Fruit fly (Drosophila melanogaster) whole organism, wandering third instar larva: ENCODE measurements around the gene CG2224.

Experiments used
- Abd-B ChIP-seq: fragments of >200 bp; optimal IDR thresholded peaks from 2 replicates; lab custom pipeline; 2017; ENCODE audit warnings: missing biosample characterization, missing genetic modification characterization
- CG32264 ChIP-seq: fragments of 200-800 bp; sonication (Bioruptor generic); optimal IDR thresholded peaks from 2 replicates; lab custom pipeline; 2016; ENCODE audit warnings: missing biosample characterization, missing genetic modification characterization
- CG9705 ChIP-seq: fragments of 200-800 bp; sonication (Bioruptor generic); optimal IDR thresholded peaks from 2 replicates; lab custom pipeline; 2018; ENCODE audit warnings: missing biosample characterization, mild to moderate bottlenecking, missing genetic modification characterization
- Dfd ChIP-seq: fragments of >200 bp; optimal IDR thresholded peaks from 2 replicates; lab custom pipeline; 2017; ENCODE audit warnings: missing biosample characterization, missing genetic modification characterization
- Dif ChIP-seq: fragments of 200-275, 200-300 bp; sonication (Bioruptor generic); optimal IDR thresholded peaks from 2 replicates; lab custom pipeline; 2018; ENCODE audit warnings: missing biosample characterization, missing genetic modification characterization; ENCODE audit not compliant: partially characterized antibody
- GATAd ChIP-seq: sonication (Bioruptor generic); optimal IDR thresholded peaks from 2 replicates; lab custom pipeline; 2016; ENCODE audit warnings: missing biosample characterization, missing genetic modification characterization
- HLH106 ChIP-seq: fragments of 200-800 bp; optimal IDR thresholded peaks from 3 replicates; lab custom pipeline; 2019; ENCODE audit warnings: missing biosample characterization, mild to moderate bottlenecking, missing genetic modification characterization, moderate library complexity
- Hnf4 ChIP-seq: fragments of 200-800 bp; sonication (Bioruptor generic); optimal IDR thresholded peaks from 2 replicates; lab custom pipeline; 2016; ENCODE audit warnings: missing biosample characterization, mild to moderate bottlenecking, missing genetic modification characterization
- Hr78 ChIP-seq: fragments of >200 bp; optimal IDR thresholded peaks from 2 replicates; lab custom pipeline; 2017; ENCODE audit warnings: missing biosample characterization, missing genetic modification characterization
- Hr83 ChIP-seq: fragments of 200-300 bp; sonication (Bioruptor generic); optimal IDR thresholded peaks from 2 replicates; lab custom pipeline; 2016; ENCODE audit warnings: missing biosample characterization, mild to moderate bottlenecking, missing genetic modification characterization, moderate library complexity; ENCODE audit not compliant: poor library complexity, severe bottlenecking
- Jra ChIP-seq: sonication (Bioruptor generic); optimal IDR thresholded peaks from 2 replicates; lab custom pipeline; 2016; ENCODE audit warnings: missing biosample characterization, missing genetic modification characterization
- Mio ChIP-seq: sonication (Bioruptor generic); optimal IDR thresholded peaks from 2 replicates; lab custom pipeline; 2016; ENCODE audit warnings: missing biosample characterization, missing genetic modification characterization
- Myc ChIP-seq: fragments of >200 bp; optimal IDR thresholded peaks from 2 replicates; lab custom pipeline; 2017
- N ChIP-seq: fragments of >200 bp; optimal IDR thresholded peaks from 2 replicates; lab custom pipeline; 2018; ENCODE audit warnings: missing biosample characterization, missing external identifiers, missing genetic modification characterization
- OdsH ChIP-seq: fragments of 200-800 bp; sonication (Bioruptor generic); optimal IDR thresholded peaks from 2 replicates; lab custom pipeline; 2016; ENCODE audit warnings: missing biosample characterization, mild to moderate bottlenecking, missing genetic modification characterization
- Rel ChIP-seq, 2 experiments: fragments of 200-800 bp; sonication (Bioruptor generic) in 1 of 2; optimal IDR thresholded peaks; 2 replicates in 1 of 2; 3 replicates in 1 of 2; lab custom pipeline; 2016 to 2019; ENCODE audit warnings: mild to moderate bottlenecking in 2 of 2, missing biosample characterization in 2 of 2, missing genetic modification characterization in 2 of 2, moderate library complexity in 1 of 2
- Sp1 ChIP-seq: fragments of 200-800 bp; sonication (Bioruptor generic); optimal IDR thresholded peaks from 3 replicates; lab custom pipeline; 2019; ENCODE audit warnings: missing biosample characterization, mild to moderate bottlenecking, missing genetic modification characterization, moderate library complexity
- Vsx2 ChIP-seq: fragments of 200-300, 225-300 bp; sonication (Bioruptor generic); optimal IDR thresholded peaks from 2 replicates; lab custom pipeline; 2018; ENCODE audit warnings: missing biosample characterization, missing genetic modification characterization; ENCODE audit not compliant: partially characterized antibody
- brk ChIP-seq: fragments of 200-800 bp; sonication (Bioruptor generic); optimal IDR thresholded peaks from 2 replicates; lab custom pipeline; 2016; ENCODE audit warnings: missing biosample characterization, mild to moderate bottlenecking, missing genetic modification characterization
- dl ChIP-seq, 2 experiments: fragments of 175-275, 200-275 bp in 1 of 2; fragments of 200-275 bp in 1 of 2; sonication (Bioruptor generic); optimal IDR thresholded peaks; lab custom pipeline; 2018; ENCODE audit warnings: mild to moderate bottlenecking in 2 of 2, missing biosample characterization in 2 of 2, missing genetic modification characterization in 2 of 2, moderate library complexity in 2 of 2; ENCODE audit not compliant: partially characterized antibody in 2 of 2, insufficient read depth in 1 of 2
- dmrt93B ChIP-seq: fragments of 200-800 bp; sonication (Bioruptor generic); optimal IDR thresholded peaks from 2 replicates; lab custom pipeline; 2018; ENCODE audit warnings: missing biosample characterization, mild to moderate bottlenecking, missing genetic modification characterization
- dsf ChIP-seq: sonication (Bioruptor generic); optimal IDR thresholded peaks from 2 replicates; lab custom pipeline; 2016; ENCODE audit warnings: missing biosample characterization, missing genetic modification characterization, borderline replicate concordance
- ey ChIP-seq: fragments of 200-800 bp; sonication (Bioruptor generic); optimal IDR thresholded peaks from 2 replicates; lab custom pipeline; 2016; ENCODE audit warnings: missing biosample characterization, missing genetic modification characterization
- foxo ChIP-seq, 2 experiments: fragments of 200-800 bp; sonication (Bioruptor generic); optimal IDR thresholded peaks; 2 replicates in 1 of 2; 3 replicates in 1 of 2; lab custom pipeline; 2016 to 2017; ENCODE audit warnings: missing biosample characterization in 2 of 2, missing genetic modification characterization in 2 of 2
- fru ChIP-seq: fragments of 200-800 bp; sonication (Bioruptor generic); optimal IDR thresholded peaks from 3 replicates; lab custom pipeline; 2016; ENCODE audit warnings: missing biosample characterization, mild to moderate bottlenecking, missing genetic modification characterization
- h ChIP-seq: fragments of 200-800 bp; sonication (Bioruptor generic); optimal IDR thresholded peaks from 3 replicates; lab custom pipeline; 2016; ENCODE audit warnings: missing biosample characterization, mild to moderate bottlenecking, missing genetic modification characterization
- jim ChIP-seq: fragments of 175-275, 200-325 bp; sonication (Bioruptor generic); optimal IDR thresholded peaks from 2 replicates; lab custom pipeline; 2016; ENCODE audit warnings: missing biosample characterization, mild to moderate bottlenecking, missing genetic modification characterization
- lola ChIP-seq: fragments of >200 bp; optimal IDR thresholded peaks from 2 replicates; lab custom pipeline; 2017; ENCODE audit warnings: missing biosample characterization, missing genetic modification characterization
- pan ChIP-seq: fragments of >200 bp; optimal IDR thresholded peaks from 2 replicates; lab custom pipeline; 2017
- psq ChIP-seq: fragments of 200-800 bp; sonication (Bioruptor generic); optimal IDR thresholded peaks from 3 replicates; lab custom pipeline; 2017; ENCODE audit warnings: missing biosample characterization, mild to moderate bottlenecking, missing genetic modification characterization, moderate library complexity
- rgr ChIP-seq: fragments of 200-800 bp; sonication (Bioruptor generic); optimal IDR thresholded peaks from 3 replicates; lab custom pipeline; 2016; ENCODE audit warnings: missing biosample characterization, mild to moderate bottlenecking, missing genetic modification characterization
- sage ChIP-seq: fragments of 200-800 bp; sonication (Bioruptor generic); optimal IDR thresholded peaks from 2 replicates; lab custom pipeline; 2016; ENCODE audit warnings: missing biosample characterization, mild to moderate bottlenecking, missing genetic modification characterization
- sv ChIP-seq: fragments of 200-800 bp; sonication (Bioruptor generic); optimal IDR thresholded peaks from 3 replicates; lab custom pipeline; 2016; ENCODE audit warnings: missing biosample characterization, missing genetic modification characterization
- tai ChIP-seq: sonication (Bioruptor generic); optimal IDR thresholded peaks from 2 replicates; lab custom pipeline; 2016; ENCODE audit warnings: missing biosample characterization, missing genetic modification characterization
- usp ChIP-seq: fragments of >200 bp; optimal IDR thresholded peaks from 2 replicates; lab custom pipeline; 2017; ENCODE audit warnings: missing biosample characterization, missing genetic modification characterization
- woc ChIP-seq: sonication (Bioruptor generic); optimal IDR thresholded peaks from 2 replicates; lab custom pipeline; 2016; ENCODE audit warnings: missing biosample characterization, mild to moderate bottlenecking, missing genetic modification characterization

The CG2224 gene

DNA sequence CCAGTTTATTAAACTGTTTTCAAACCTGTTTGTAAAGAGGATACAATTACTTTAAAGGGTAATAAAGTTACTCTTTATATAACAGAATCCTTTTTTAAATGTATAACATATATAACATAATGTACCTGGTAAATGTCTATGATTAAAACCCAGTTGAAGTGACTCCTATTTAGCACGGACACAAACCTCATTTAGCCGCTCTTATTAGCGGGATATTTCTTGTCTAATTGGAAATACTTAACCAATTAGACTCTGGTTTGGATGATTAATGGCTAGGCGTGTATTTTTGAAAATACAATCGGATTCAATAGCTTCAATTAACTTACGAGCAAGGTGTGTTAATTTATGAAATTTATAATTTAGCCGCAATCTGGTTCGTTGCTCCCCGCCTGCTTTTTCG is 8.0 kb upstream of the CG2224 start:
- TF ChIP-seq dl (GFP tag; optimal IDR thresholded peaks at IDR 0.05; lab: Kevin White, UChicago; ENCODE audit: insufficient read depth in 1 of 2, partially characterized antibody in 2 of 2) (no peak), jim (GFP tag; lab: Kevin White, UChicago) (no peak), CG32264 (GFP tag; lab: Kevin White, UChicago) (no peak), Myc (lab: Kevin White, UChicago) (peak; percentile 39), Abd-B (GFP tag; lab: Kevin White, UChicago) (no peak), psq (GFP tag; lab: Kevin White, UChicago) (no peak), Vsx2 (GFP tag; lab: Kevin White, UChicago) (peak; percentile 49), woc (GFP tag; lab: Kevin White, UChicago) (no peak), tai (GFP tag; lab: Kevin White, UChicago) (no peak), lola (GFP tag; lab: Kevin White, UChicago) (no peak)

dm6 chr3R:30466515-30466914 is 7.4 kb upstream of the CG2224 start:
- TF ChIP-seq dl (GFP tag; optimal IDR thresholded peaks at IDR 0.05; lab: Kevin White, UChicago; ENCODE audit: insufficient read depth in 1 of 2, partially characterized antibody in 2 of 2) (no peak), psq (GFP tag; lab: Kevin White, UChicago) (no peak), OdsH (GFP tag; lab: Kevin White, UChicago) (no peak), Hnf4 (GFP tag; lab: Kevin White, UChicago) (no peak), N (no peak), Hr83 (GFP tag; lab: Kevin White, UChicago) (no peak), Sp1 (GFP tag; lab: Kevin White, UChicago) (no peak), lola (GFP tag; lab: Kevin White, UChicago) (no peak), pan (lab: Kevin White, UChicago) (no peak), h (GFP tag; lab: Kevin White, UChicago) (no peak), Dif (GFP tag; lab: Kevin White, UChicago) (no peak), brk (GFP tag; lab: Kevin White, UChicago) (no peak), sv (no peak)

DNA sequence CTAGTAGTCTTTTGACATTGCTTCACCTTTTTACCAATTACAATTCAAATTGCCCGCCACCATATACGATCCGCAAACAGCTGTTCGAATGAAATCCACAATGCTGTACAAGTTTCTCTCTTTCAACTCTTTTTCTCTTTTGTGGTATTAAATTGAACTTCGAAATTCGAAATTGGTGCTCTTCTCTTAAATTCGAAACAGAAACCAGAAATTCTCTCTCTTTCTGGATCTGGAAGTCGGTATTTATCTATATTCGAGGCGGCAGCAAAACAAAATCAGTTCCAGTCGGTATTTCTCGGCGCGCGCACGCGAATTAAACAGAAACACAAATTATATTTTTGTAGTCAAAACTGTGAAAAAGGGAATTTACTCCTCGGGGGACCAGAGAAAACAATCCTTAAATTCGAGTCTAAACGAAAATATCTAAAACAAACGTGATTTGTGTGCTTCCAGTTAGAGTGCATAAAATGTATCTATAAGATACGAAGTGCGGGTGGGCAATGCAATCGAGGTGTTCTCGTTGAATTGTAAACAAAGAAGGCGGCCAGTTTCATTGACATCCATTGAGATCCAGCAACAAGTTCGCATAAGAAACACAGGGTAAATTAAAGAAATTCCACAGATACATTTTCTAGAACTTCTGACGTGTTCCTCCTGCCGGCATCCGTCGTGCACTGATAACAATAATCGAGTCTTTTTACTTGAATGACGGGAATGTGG is 6.8 kb upstream of the CG2224 start, which contains the start of gene PH4alphaEFB:
PH4alphaEFB (plus strand) TSS at position 276 of the 720 bp plus-strand sequence.
- TF ChIP-seq Vsx2 (GFP tag; lab: Kevin White, UChicago) (peak; percentile 31), N (no peak), h (GFP tag; lab: Kevin White, UChicago) (no peak), Sp1 (GFP tag; lab: Kevin White, UChicago) (peak; percentile 4), CG32264 (GFP tag; lab: Kevin White, UChicago) (no peak), rgr (GFP tag; lab: Kevin White, UChicago) (no peak), psq (GFP tag; lab: Kevin White, UChicago) (no peak), ey (GFP tag; lab: Kevin White, UChicago) (no peak), Hnf4 (GFP tag; lab: Kevin White, UChicago) (no peak), foxo (GFP tag; optimal IDR thresholded peaks at IDR 0.05; lab: Kevin White, UChicago) (no peak), fru (GFP tag; lab: Kevin White, UChicago) (no peak), Abd-B (GFP tag; lab: Kevin White, UChicago) (no peak), jim (GFP tag; lab: Kevin White, UChicago) (no peak), HLH106 (tag; lab: Kevin White, UChicago) (no peak), Jra (GFP tag; lab: Kevin White, UChicago) (peak; percentile 20), Dif (GFP tag; lab: Kevin White, UChicago) (peak; percentile 8), Rel (GFP tag; optimal IDR thresholded peaks at IDR 0.05; lab: Kevin White, UChicago) (no peak), Rel (tag; optimal IDR thresholded peaks at IDR 0.05; lab: Kevin White, UChicago) (peak; percentile 63), sv (no peak), GATAd (no peak), sage (GFP tag; lab: Kevin White, UChicago) (peak; percentile 78), Mio (GFP tag; lab: Kevin White, UChicago) (no peak), Hr78 (GFP tag; lab: Kevin White, UChicago) (no peak), Hr83 (GFP tag; lab: Kevin White, UChicago) (no peak), dl (GFP tag; optimal IDR thresholded peaks at IDR 0.05; lab: Kevin White, UChicago; ENCODE audit: insufficient read depth in 1 of 2, partially characterized antibody in 2 of 2) (peak in 1 of 2 experiments; percentile 16), usp (no peak), dsf (GFP tag; lab: Kevin White, UChicago) (no peak), CG9705 (GFP tag; lab: Kevin White, UChicago) (no peak), OdsH (GFP tag; lab: Kevin White, UChicago) (no peak), Myc (lab: Kevin White, UChicago) (peak; percentile 30), woc (GFP tag; lab: Kevin White, UChicago) (no peak), dmrt93B (no peak), lola (GFP tag; lab: Kevin White, UChicago) (no peak), pan (lab: Kevin White, UChicago) (no peak), brk (GFP tag; lab: Kevin White, UChicago) (peak; percentile 56), tai (GFP tag; lab: Kevin White, UChicago) (no peak), Dfd (no peak)
- TF ChIP-seq, all 38 proteins: peak for 9
